Worm (Caenorhabditis elegans) whole organism, L4 larva: Measurements from ENCODE around the gene C14C6.13.

ENCODE experiments used
- D1046.2 ChIP-seq: fragments of 200-800 bp; sonication (Bioruptor generic); IDR thresholded peaks from 2 replicates; pipeline ENCODE4 v1.3.6; 2022; ENCODE audit warnings: missing genetic modification characterization, missing compliant biosample characterization
- T20F7.1 ChIP-seq: fragments of 200-800 bp; sonication (Bioruptor generic); optimal IDR thresholded peaks from 2 replicates; lab custom pipeline; 2018; ENCODE audit warnings: mild to moderate bottlenecking, missing genetic modification characterization, missing compliant biosample characterization
- Y75B8A.6 ChIP-seq: fragments of 200-800 bp; sonication (Bioruptor generic); IDR thresholded peaks from 2 replicates; pipeline ENCODE4 v1.3.6; 2022; ENCODE audit warnings: missing genetic modification reagents, missing genetic modification characterization, missing compliant biosample characterization
- ama-1 ChIP-seq: fragments of 150-350 bp; optimal IDR thresholded peaks from 2 replicates; lab custom pipeline; 2014; ENCODE audit warnings: inconsistent platforms, mixed read lengths
- arid-1 ChIP-seq: fragments of 200-800 bp; sonication (Bioruptor generic); conservative IDR thresholded peaks from 2 replicates; pipeline ENCODE4 v1.3.6; 2022; ENCODE audit warnings: missing genetic modification reagents, missing genetic modification characterization, missing compliant biosample characterization
- attf-4 ChIP-seq: sonication (generic microtip); optimal IDR thresholded peaks from 3 replicates; lab custom pipeline; 2017; ENCODE audit warnings: missing biosample characterization, missing genetic modification characterization
- ceh-28 ChIP-seq: fragments of 150-350 bp; optimal IDR thresholded peaks from 2 replicates; lab custom pipeline; 2014; ENCODE audit warnings: missing biosample characterization, missing genetic modification reagents, missing genetic modification characterization
- ceh-62 ChIP-seq: sonication (generic microtip); optimal IDR thresholded peaks from 2 replicates; lab custom pipeline; 2017; ENCODE audit warnings: missing biosample characterization, missing genetic modification characterization
- ces-1 ChIP-seq: fragments of 150-350 bp; sonication (generic microtip); optimal IDR thresholded peaks from 4 replicates; lab custom pipeline; 2014; ENCODE audit warnings: missing biosample characterization, missing genetic modification reagents, missing genetic modification characterization
- daf-16 ChIP-seq, 3 experiments: sonication (generic microtip); optimal IDR thresholded peaks; 2 replicates each; lab custom pipeline; 2016 to 2017; ENCODE audit warnings: missing genetic modification characterization in 3 of 3, missing genetic modification reagents in 3 of 3, mild to moderate bottlenecking in 2 of 3, missing compliant biosample characterization in 2 of 3, missing biosample characterization in 1 of 3, moderate library complexity in 1 of 3
- daf-8 ChIP-seq: fragments of 200-800 bp; sonication (Bioruptor generic); IDR thresholded peaks from 2 replicates; pipeline ENCODE4 v1.3.6; 2022; ENCODE audit warnings: missing genetic modification characterization, missing compliant biosample characterization
- dmd-6 ChIP-seq: fragments of 200-800 bp; sonication (Bioruptor generic); IDR thresholded peaks from 2 replicates; pipeline ENCODE4 v1.3.6; 2022; ENCODE audit warnings: missing genetic modification reagents, missing genetic modification characterization, missing compliant biosample characterization
- dmd-8 ChIP-seq: fragments of 200-800 bp; sonication (Bioruptor generic); IDR thresholded peaks from 2 replicates; pipeline ENCODE4 v1.3.6; 2022; ENCODE audit warnings: missing genetic modification characterization, missing compliant biosample characterization
- egl-27 ChIP-seq: sonication (generic microtip); optimal IDR thresholded peaks from 3 replicates; lab custom pipeline; 2017; ENCODE audit warnings: missing biosample characterization, missing genetic modification reagents, missing genetic modification characterization
- egl-43 ChIP-seq: fragments of 200-800 bp; sonication (Bioruptor generic); IDR thresholded peaks from 2 replicates; pipeline ENCODE4 v1.3.6; 2022; ENCODE audit warnings: missing genetic modification reagents, missing genetic modification characterization, missing compliant biosample characterization
- hlh-11 ChIP-seq: fragments of 200-800 bp; sonication (Bioruptor generic); optimal IDR thresholded peaks from 2 replicates; lab custom pipeline; 2018; ENCODE audit warnings: mild to moderate bottlenecking, missing genetic modification characterization, missing compliant biosample characterization
- hlh-30 ChIP-seq: sonication (generic microtip); optimal IDR thresholded peaks from 2 replicates; lab custom pipeline; 2017; ENCODE audit warnings: antibody characterized with exemption, mild to moderate bottlenecking, missing genetic modification characterization, missing compliant biosample characterization; ENCODE audit not compliant: insufficient read depth
- lin-1 ChIP-seq: fragments of 200-800 bp; sonication (Bioruptor generic); IDR thresholded peaks from 2 replicates; pipeline ENCODE4 v1.3.6; 2022; ENCODE audit warnings: missing genetic modification reagents, missing genetic modification characterization, missing compliant biosample characterization
- lin-38 ChIP-seq: fragments of 200-800 bp; sonication (Bioruptor generic); IDR thresholded peaks from 2 replicates; pipeline ENCODE4 v1.3.6; 2022; ENCODE audit warnings: missing genetic modification reagents, missing genetic modification characterization, missing compliant biosample characterization
- lin-39 ChIP-seq: fragments of 150-350 bp; optimal IDR thresholded peaks from 2 replicates; lab custom pipeline; 2014; ENCODE audit warnings: missing biosample characterization, missing genetic modification reagents, missing genetic modification characterization
- mxl-2 ChIP-seq: fragments of 200-800 bp; sonication (Bioruptor generic); conservative IDR thresholded peaks from 2 replicates; pipeline ENCODE4 v1.3.6; 2022; ENCODE audit warnings: missing genetic modification reagents, missing genetic modification characterization, missing compliant biosample characterization
- nhr-10 ChIP-seq: fragments of 150-350 bp; optimal IDR thresholded peaks from 2 replicates; lab custom pipeline; 2014; ENCODE audit warnings: missing biosample characterization, missing genetic modification characterization
- nhr-11 ChIP-seq: fragments of 150-350 bp; optimal IDR thresholded peaks from 2 replicates; lab custom pipeline; 2014; ENCODE audit warnings: missing biosample characterization, missing genetic modification characterization
- nhr-28 ChIP-seq: fragments of 150-350 bp; optimal IDR thresholded peaks from 2 replicates; lab custom pipeline; 2014; ENCODE audit warnings: missing biosample characterization, missing genetic modification characterization
- nhr-42 ChIP-seq: fragments of 200-800 bp; sonication (Bioruptor generic); IDR thresholded peaks from 2 replicates; pipeline ENCODE4 v1.3.6; 2022; ENCODE audit warnings: missing genetic modification characterization, missing compliant biosample characterization
- nhr-48 ChIP-seq: sonication (generic microtip); optimal IDR thresholded peaks from 2 replicates; lab custom pipeline; 2016; ENCODE audit warnings: mild to moderate bottlenecking, missing genetic modification characterization, missing compliant biosample characterization
- nhr-6 ChIP-seq: fragments of 150-350 bp; optimal IDR thresholded peaks from 2 replicates; lab custom pipeline; 2014; ENCODE audit warnings: missing biosample characterization, missing genetic modification characterization
- php-3 ChIP-seq: fragments of 200-800 bp; sonication (Bioruptor generic); IDR thresholded peaks from 2 replicates; pipeline ENCODE4 v1.3.6; 2022; ENCODE audit warnings: missing genetic modification reagents, missing genetic modification characterization, missing compliant biosample characterization
- saeg-2 ChIP-seq: fragments of 200-800 bp; sonication (Bioruptor generic); IDR thresholded peaks from 2 replicates; pipeline ENCODE4 v1.3.6; 2022; ENCODE audit warnings: missing genetic modification reagents, missing genetic modification characterization, missing compliant biosample characterization
- set-16 ChIP-seq: fragments of 200-800 bp; sonication (Bioruptor generic); IDR thresholded peaks from 2 replicates; pipeline ENCODE4 v1.3.6; 2022; ENCODE audit warnings: missing genetic modification reagents, missing genetic modification characterization, missing compliant biosample characterization
- snpc-1.2 ChIP-seq: fragments of 200-800 bp; sonication (Bioruptor generic); IDR thresholded peaks from 2 replicates; pipeline ENCODE4 v1.3.6; 2022; ENCODE audit warnings: missing genetic modification reagents, missing genetic modification characterization, missing compliant biosample characterization
- snpc-4 ChIP-seq: fragments of 150-350 bp; optimal IDR thresholded peaks from 2 replicates; lab custom pipeline; 2014; ENCODE audit warnings: missing biosample characterization, missing genetic modification characterization
- unc-130 ChIP-seq: sonication (generic microtip); optimal IDR thresholded peaks from 2 replicates; lab custom pipeline; 2016; ENCODE audit warnings: missing genetic modification reagents, missing genetic modification characterization, missing compliant biosample characterization
- unc-62 ChIP-seq, 3 experiments: fragments of 150-350 bp in 1 of 3; sonication (generic microtip); optimal IDR thresholded peaks in 2 of 3; peaks in 1 of 3; 1 replicate in 1 of 3; 2 replicates in 2 of 3; lab custom pipeline; 2014 to 2017; ENCODE audit warnings: missing biosample characterization in 3 of 3, missing genetic modification characterization in 3 of 3, missing genetic modification reagents in 3 of 3, missing genotype in 1 of 3
- zfp-2 ChIP-seq: sonication (generic microtip); optimal IDR thresholded peaks from 2 replicates; lab custom pipeline; 2016; ENCODE audit warnings: mild to moderate bottlenecking, missing genetic modification characterization, missing compliant biosample characterization
- zfp-3 ChIP-seq: fragments of 200-800 bp; sonication (Bioruptor generic); conservative IDR thresholded peaks from 2 replicates; pipeline ENCODE4 v1.3.6; 2022; ENCODE audit warnings: missing genetic modification reagents, missing genetic modification characterization, missing compliant biosample characterization
- ztf-11 ChIP-seq: fragments of 150-350 bp; optimal IDR thresholded peaks from 2 replicates; lab custom pipeline; 2014; ENCODE audit warnings: missing biosample characterization, missing genetic modification characterization

C14C6.13 gene

ce11 chrV:619054-619453, 44.5 kb upstream of the C14C6.13 start, which contains the start of gene F48G7.4 (continued):
- TF ChIP-seq ces-1 (GFP tag; lab: Kevin White, UChicago), result no peak
- TF ChIP-seq lin-38 (GFP tag; lab: Robert Waterston, UW), result no peak
- peak; percentile 71 for TF ChIP-seq hlh-11 (tag; lab: Kevin White, UChicago)
- no peak for TF ChIP-seq ceh-62 (tag; lab: Kevin White, UChicago)
- TF ChIP-seq dmd-8 (GFP tag; lab: Robert Waterston, UW), result no peak
- TF ChIP-seq nhr-10 (tag; lab: Kevin White, UChicago), result no peak
- no peak for TF ChIP-seq egl-27 (tag; lab: Kevin White, UChicago)
- no peak for TF ChIP-seq mxl-2 (GFP tag; lab: Robert Waterston, UW)
- no peak for TF ChIP-seq snpc-1.2
- peak; percentile 24 for TF ChIP-seq nhr-48 (tag; lab: Kevin White, UChicago)
- TF ChIP-seq attf-4 (tag; lab: Kevin White, UChicago), result no peak
- peak in 1 of 2 experiments; percentile 99 for TF ChIP-seq unc-62 (GFP tag; optimal IDR thresholded peaks at IDR 0.05 in 1 of 2; lab: Kevin White, UChicago)
- no peak for TF ChIP-seq unc-62 (tag; optimal IDR thresholded peaks at IDR 0.05; lab: Kevin White, UChicago)
- no peak for TF ChIP-seq unc-130 (GFP tag; lab: Kevin White, UChicago)
- no peak for TF ChIP-seq zfp-2 (tag; lab: Kevin White, UChicago)
- TF ChIP-seq D1046.2 (GFP tag; lab: Robert Waterston, UW), result no peak
- TF ChIP-seq lin-1 (GFP tag; lab: Robert Waterston, UW), result no peak
- peak; percentile 18 for TF ChIP-seq nhr-11 (tag; lab: Kevin White, UChicago)
- no peak for TF ChIP-seq egl-43
- TF ChIP-seq Y75B8A.6, result no peak
- peak; percentile 30 for TF ChIP-seq nhr-6 (tag; lab: Kevin White, UChicago)
- TF ChIP-seq arid-1 (GFP tag; lab: Robert Waterston, UW), result no peak
- TF ChIP-seq nhr-42 (GFP tag; lab: Robert Waterston, UW), result no peak

- TF ChIP-seq nhr-11 (tag; lab: Kevin White, UChicago), result peak; percentile 12
- no peak for TF ChIP-seq zfp-3 (GFP tag; lab: Robert Waterston, UW)
- TF ChIP-seq php-3 (GFP tag; lab: Robert Waterston, UW), result no peak
- TF ChIP-seq, all 104 proteins: peak for 1
Measured at ce11 chrV:617917-618316, 43.4 kb upstream of the C14C6.13 start.

ce11 chrV:615275-615674, 40.7 kb upstream of the C14C6.13 start, which contains the start of gene F48G7.13:
TSS of gene F48G7.13 (plus strand) at chrV:615575.
- TF ChIP-seq daf-16 (GFP tag; optimal IDR thresholded peaks at IDR 0.05; lab: Kevin White, UChicago), result no peak
- peak; percentile 55 for TF ChIP-seq daf-16 (tag; optimal IDR thresholded peaks at IDR 0.05; lab: Kevin White, UChicago)
- TF ChIP-seq ceh-62 (tag; lab: Kevin White, UChicago), result no peak
- TF ChIP-seq T20F7.1 (GFP tag; lab: Kevin White, UChicago), result no peak
- TF ChIP-seq saeg-2 (GFP tag; lab: Robert Waterston, UW), result no peak
- no peak for TF ChIP-seq ama-1 (lab: Kevin White, UChicago)

- TF ChIP-seq ztf-11 (tag; lab: Kevin White, UChicago) (no peak), snpc-4 (no peak), hlh-30 (peak; percentile 70), daf-8 (no peak), set-16 (GFP tag; lab: Robert Waterston, UW) (no peak), nhr-11 (tag; lab: Kevin White, UChicago) (no peak), dmd-6 (GFP tag; lab: Robert Waterston, UW) (no peak), unc-130 (GFP tag; lab: Kevin White, UChicago) (no peak), lin-39 (no peak), ceh-28 (tag; lab: Kevin White, UChicago) (no peak), nhr-28 (tag; lab: Kevin White, UChicago) (peak; percentile 9)
Measured at ce11 chrV:610217-610616, 35.7 kb upstream of the C14C6.13 start, which contains the start of gene nhr-90. TSS of gene nhr-90 (plus strand) at chrV:610512.
